Fruit fly (Drosophila melanogaster): ENCODE results near the gene CG34291.

DNA sequence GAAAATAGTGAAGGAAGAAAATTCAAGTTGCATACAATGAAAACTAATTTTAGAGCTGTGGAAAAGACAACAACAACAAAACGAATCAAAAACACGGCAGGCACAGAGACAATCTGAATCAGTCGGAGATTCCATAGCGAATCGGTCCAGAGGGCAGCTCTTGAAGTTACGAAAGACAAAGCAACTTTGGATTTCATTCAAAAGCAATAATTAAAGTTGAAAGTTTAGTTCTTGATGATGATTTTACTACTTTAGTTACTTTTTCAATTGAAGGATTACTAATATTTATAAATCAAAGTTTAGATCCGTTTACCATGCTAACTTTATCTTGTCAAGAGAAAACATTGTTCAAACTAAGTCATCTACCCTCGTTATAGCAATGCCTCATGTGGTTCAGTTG is 17.8 kb upstream of the CG34291 start:
- TF ChIP-seq Myc (optimal IDR thresholded peaks at IDR 0.05), result no peak
- TF ChIP-seq h (optimal IDR thresholded peaks at IDR 0.05), result no peak
- TF ChIP-seq ttk (optimal IDR thresholded peaks at IDR 0.05), result no peak
- no peak for TF ChIP-seq psq (optimal IDR thresholded peaks at IDR 0.05)
- TF ChIP-seq Sin3A (optimal IDR thresholded peaks at IDR 0.05), result no peak
- no peak for TF ChIP-seq insv (optimal IDR thresholded peaks at IDR 0.05)
